Worm (Caenorhabditis elegans) whole organism, L3 larva: ENCODE results near the gene F46B3.1.

Experiments
- ZK546.5 ChIP-seq: sonication (generic microtip); optimal IDR thresholded peaks from 2 replicates; lab custom pipeline; 2017; ENCODE audit warnings: missing biosample characterization, missing genetic modification characterization
- aly-2 ChIP-seq: fragments of 150-350 bp; optimal IDR thresholded peaks from 2 replicates; lab custom pipeline; 2014; ENCODE audit warnings: missing biosample characterization, missing genetic modification characterization
- ceh-28 ChIP-seq: fragments of 150-350 bp; optimal IDR thresholded peaks from 2 replicates; lab custom pipeline; 2014; ENCODE audit warnings: missing biosample characterization, missing genetic modification reagents, missing genetic modification characterization
- ceh-82 ChIP-seq: fragments of 150-350 bp; optimal IDR thresholded peaks from 2 replicates; lab custom pipeline; 2014; ENCODE audit warnings: missing biosample characterization, missing genetic modification characterization
- egl-5 ChIP-seq: fragments of 150-350 bp; optimal IDR thresholded peaks from 2 replicates; lab custom pipeline; 2017; ENCODE audit warnings: missing biosample characterization, missing genetic modification reagents, missing genetic modification characterization, inconsistent platforms
- elt-1 ChIP-seq: fragments of 150-350 bp; optimal IDR thresholded peaks from 2 replicates; lab custom pipeline; 2014; ENCODE audit warnings: missing biosample characterization, missing genetic modification characterization
- elt-2 ChIP-seq: sonication (generic microtip); optimal IDR thresholded peaks from 2 replicates; lab custom pipeline; 2016; ENCODE audit warnings: missing genetic modification reagents, mild to moderate bottlenecking, missing genetic modification characterization, missing compliant biosample characterization
- elt-3 ChIP-seq, 3 experiments: fragments of 150-350 bp in 1 of 3; sonication (generic microtip) in 2 of 3; optimal IDR thresholded peaks; 2 replicates in 2 of 3; 4 replicates in 1 of 3; lab custom pipeline; 2014 to 2017; ENCODE audit warnings: missing biosample characterization in 3 of 3, missing genetic modification characterization in 3 of 3
- eor-1 ChIP-seq, 2 experiments: fragments of 150-350 bp; optimal IDR thresholded peaks; 2 replicates each; lab custom pipeline; 2014 to 2018; ENCODE audit warnings: missing biosample characterization in 2 of 2, missing genetic modification characterization in 2 of 2
- fkh-2 ChIP-seq: fragments of 150-350 bp; optimal IDR thresholded peaks from 2 replicates; lab custom pipeline; 2014; ENCODE audit warnings: missing biosample characterization, missing genetic modification reagents, missing genetic modification characterization
- fos-1 ChIP-seq: fragments of 150-350 bp; optimal IDR thresholded peaks from 2 replicates; lab custom pipeline; 2014; ENCODE audit warnings: missing biosample characterization, missing genetic modification characterization
- lin-39 ChIP-seq: fragments of 150-350 bp; optimal IDR thresholded peaks from 2 replicates; lab custom pipeline; 2018; ENCODE audit warnings: missing biosample characterization, missing genetic modification reagents, missing genetic modification characterization
- nhr-11 ChIP-seq: fragments of 150-350 bp; optimal IDR thresholded peaks from 2 replicates; lab custom pipeline; 2014; ENCODE audit warnings: missing biosample characterization, missing genetic modification characterization
- nhr-12 ChIP-seq: fragments of 150-350 bp; optimal IDR thresholded peaks from 2 replicates; lab custom pipeline; 2014; ENCODE audit warnings: missing biosample characterization, missing genetic modification characterization
- nhr-23 ChIP-seq: fragments of 150-350 bp; optimal IDR thresholded peaks from 2 replicates; lab custom pipeline; 2014; ENCODE audit warnings: missing biosample characterization, missing genetic modification reagents, missing genetic modification characterization
- nhr-28 ChIP-seq: fragments of 150-350 bp; optimal IDR thresholded peaks from 2 replicates; lab custom pipeline; 2014; ENCODE audit warnings: missing biosample characterization, missing genetic modification characterization
- nhr-43 ChIP-seq: sonication (generic microtip); optimal IDR thresholded peaks from 2 replicates; lab custom pipeline; 2016; ENCODE audit warnings: mild to moderate bottlenecking, missing genetic modification characterization, missing compliant biosample characterization; ENCODE audit not compliant: poor library complexity, severe bottlenecking
- nhr-67 ChIP-seq: fragments of 150-350 bp; optimal IDR thresholded peaks from 2 replicates; lab custom pipeline; 2014; ENCODE audit warnings: missing biosample characterization, missing genetic modification characterization
- pha-4 ChIP-seq: fragments of 150-350 bp; optimal IDR thresholded peaks from 2 replicates; lab custom pipeline; 2014; ENCODE audit warnings: missing biosample characterization, missing genetic modification reagents, missing genetic modification characterization
- pqm-1 ChIP-seq: fragments of 150-350 bp; optimal IDR thresholded peaks from 2 replicates; lab custom pipeline; 2017; ENCODE audit warnings: missing biosample characterization, missing genetic modification characterization, inconsistent platforms
- snpc-4 ChIP-seq: fragments of 150-350 bp; optimal IDR thresholded peaks from 2 replicates; lab custom pipeline; 2014; ENCODE audit warnings: missing biosample characterization, missing genetic modification characterization
- tbx-2 ChIP-seq: sonication (generic microtip); optimal IDR thresholded peaks from 2 replicates; lab custom pipeline; 2016; ENCODE audit warnings: mild to moderate bottlenecking, missing genetic modification characterization, missing compliant biosample characterization
- unc-39 ChIP-seq: sonication (generic microtip); optimal IDR thresholded peaks from 4 replicates; lab custom pipeline; 2017; ENCODE audit warnings: missing biosample characterization, missing genetic modification characterization
- zag-1 ChIP-seq: fragments of 150-350 bp; optimal IDR thresholded peaks from 2 replicates; lab custom pipeline; 2014; ENCODE audit warnings: missing biosample characterization, missing genetic modification characterization
- ztf-4 ChIP-seq: fragments of 150-350 bp; optimal IDR thresholded peaks from 2 replicates; lab custom pipeline; 2014; ENCODE audit warnings: missing biosample characterization, missing genetic modification characterization

Gene F46B3.1

DNA sequence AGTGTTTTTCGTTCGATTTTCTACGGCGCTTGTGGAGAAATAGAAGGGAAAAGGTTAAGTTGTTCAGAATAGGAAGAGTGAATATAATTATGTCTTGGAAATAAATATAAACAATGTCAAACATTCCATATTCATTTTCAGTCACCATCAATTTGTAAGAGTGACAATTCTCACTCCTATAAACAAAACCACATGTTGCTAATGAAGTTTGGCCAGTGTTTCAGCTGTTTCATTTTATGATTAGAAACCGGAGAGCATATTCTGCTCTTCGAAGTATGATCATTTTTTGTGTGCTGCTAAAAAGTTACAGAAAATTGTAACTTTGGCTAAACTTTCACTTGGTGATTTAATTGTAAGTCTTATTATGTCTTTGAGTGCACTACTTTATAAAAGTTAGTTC, 41.9 kb downstream of the F46B3.1 start, which contains the start of gene Y38H6C.21:
Y38H6C.21 (minus strand) TSS at position 148 of the 400 bp plus-strand sequence.
- TF ChIP-seq nhr-28 (tag; lab: Kevin White, UChicago), result no peak

DNA sequence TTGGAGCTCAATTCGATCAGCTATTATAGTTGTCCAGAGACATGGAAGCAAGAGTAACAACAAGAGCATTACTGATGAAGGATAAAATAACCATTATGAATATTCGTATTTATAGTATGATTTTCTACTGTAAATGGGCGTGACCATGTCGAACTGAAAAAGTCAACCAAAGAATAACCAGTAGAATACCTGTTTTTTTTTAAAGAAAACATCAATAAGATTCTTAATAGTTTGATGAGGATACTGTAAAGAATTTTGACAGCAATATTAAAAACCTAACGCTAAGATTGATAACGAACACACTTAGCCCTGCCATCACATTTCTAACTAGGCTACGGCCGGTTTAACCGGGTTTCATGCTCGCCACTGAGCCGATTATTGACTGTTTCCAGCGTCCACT, 44.0 kb downstream of the F46B3.1 start, which contains the start of gene vmo-1:
vmo-1 (minus strand) TSS at position 101 of the 400 bp plus-strand sequence.
- no peak for TF ChIP-seq nhr-11 (tag; lab: Kevin White, UChicago)
- TF ChIP-seq nhr-43 (tag; lab: Kevin White, UChicago), result no peak
- no peak for TF ChIP-seq elt-1
- no peak for TF ChIP-seq ZK546.5
- TF ChIP-seq lin-39, result no peak
- TF ChIP-seq elt-3 (tag; optimal IDR thresholded peaks at IDR 0.05; lab: Kevin White, UChicago), result no peak

DNA sequence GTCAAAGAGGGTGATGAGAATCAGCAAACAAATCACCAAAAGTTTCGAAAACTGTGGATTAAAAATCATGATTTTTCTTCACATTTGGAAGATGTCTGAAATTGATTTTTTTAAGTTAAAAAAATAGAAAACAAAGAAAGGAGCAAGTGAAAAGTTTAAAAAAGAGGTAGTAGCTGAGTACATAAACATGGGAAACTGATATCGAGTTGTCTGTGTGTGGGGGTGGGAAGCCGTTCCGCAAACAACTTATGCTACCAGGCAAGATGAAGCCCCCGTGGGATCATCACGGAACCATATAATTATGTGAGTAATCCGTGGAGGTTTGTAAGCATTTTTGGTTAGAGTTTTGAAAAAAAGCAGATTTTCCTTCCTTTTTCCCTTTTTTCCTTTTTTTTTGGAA, 45.9 kb downstream of the F46B3.1 start, which contains the start of gene Y38H6C.20:
Y38H6C.20 (minus strand) TSS at position 101 of the 400 bp plus-strand sequence.
- TF ChIP-seq ceh-28 (tag; lab: Kevin White, UChicago) (no peak), pha-4 (no peak), nhr-12 (no peak), elt-2 (tag; lab: Kevin White, UChicago) (no peak), fkh-2 (no peak), zag-1 (tag; lab: Kevin White, UChicago) (no peak), egl-5 (tag; lab: Kevin White, UChicago) (no peak), ZK546.5 (no peak), fos-1 (no peak), ztf-4 (no peak), ceh-82 (tag; lab: Kevin White, UChicago) (no peak), eor-1 (tag; optimal IDR thresholded peaks at IDR 0.05; lab: Kevin White, UChicago) (no peak), nhr-43 (tag; lab: Kevin White, UChicago) (no peak)

DNA sequence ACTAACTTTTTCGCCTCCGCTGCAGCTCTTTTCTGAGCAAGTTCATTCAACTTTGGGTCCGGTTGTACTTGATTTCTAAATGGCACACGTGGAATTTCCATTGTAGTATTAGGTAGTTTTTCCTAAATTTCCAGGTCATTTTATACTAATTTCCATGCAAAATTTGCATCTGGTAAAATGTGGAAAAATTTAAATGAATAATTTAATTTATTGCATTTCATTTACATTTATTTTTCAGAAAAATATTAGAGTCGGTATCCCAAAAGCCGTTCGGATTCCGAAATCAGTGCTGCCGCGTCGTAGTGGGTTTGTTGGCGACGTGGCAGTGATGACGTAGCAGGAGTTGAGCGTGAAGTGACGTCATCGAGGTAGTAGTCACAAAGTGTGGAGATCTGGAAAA, 49.9 kb downstream of the F46B3.1 start, which contains the start of gene Y38H6C.18:
Y38H6C.18 (minus strand) TSS at position 101 of the 400 bp plus-strand sequence.
- TF ChIP-seq pqm-1 (tag; lab: Kevin White, UChicago) (no peak), unc-39 (no peak), tbx-2 (tag; lab: Kevin White, UChicago) (no peak), egl-5 (tag; lab: Kevin White, UChicago) (no peak), snpc-4 (no peak), nhr-67 (no peak), lin-39 (no peak), aly-2 (no peak), nhr-23 (tag; lab: Kevin White, UChicago) (no peak)
